Worm (Caenorhabditis elegans) whole organism, L2 larva: Measurements from ENCODE around the gene ptr-18.

ENCODE experiments used
- dmd-4 ChIP-seq: sonication (generic microtip); optimal IDR thresholded peaks from 2 replicates; lab custom pipeline; 2017; ENCODE audit warnings: missing biosample characterization, missing genetic modification characterization
- lin-39 ChIP-seq: fragments of 150-350 bp; optimal IDR thresholded peaks from 2 replicates; lab custom pipeline; 2014; ENCODE audit warnings: missing biosample characterization, missing genetic modification reagents, missing genetic modification characterization
- nhr-21 ChIP-seq: fragments of 150-350 bp; optimal IDR thresholded peaks from 2 replicates; lab custom pipeline; 2014; ENCODE audit warnings: missing biosample characterization, missing genetic modification characterization
- sem-4 ChIP-seq: fragments of 150-350 bp; optimal IDR thresholded peaks from 2 replicates; lab custom pipeline; 2014; ENCODE audit warnings: missing biosample characterization, missing genetic modification reagents, missing genetic modification characterization
- skn-1 ChIP-seq: sonication (generic microtip); optimal IDR thresholded peaks from 2 replicates; lab custom pipeline; 2017; ENCODE audit warnings: missing biosample characterization, missing genetic modification characterization
- snpc-4 ChIP-seq: fragments of 150-350 bp; optimal IDR thresholded peaks from 2 replicates; lab custom pipeline; 2014; ENCODE audit warnings: missing biosample characterization, missing genetic modification characterization

DNA sequence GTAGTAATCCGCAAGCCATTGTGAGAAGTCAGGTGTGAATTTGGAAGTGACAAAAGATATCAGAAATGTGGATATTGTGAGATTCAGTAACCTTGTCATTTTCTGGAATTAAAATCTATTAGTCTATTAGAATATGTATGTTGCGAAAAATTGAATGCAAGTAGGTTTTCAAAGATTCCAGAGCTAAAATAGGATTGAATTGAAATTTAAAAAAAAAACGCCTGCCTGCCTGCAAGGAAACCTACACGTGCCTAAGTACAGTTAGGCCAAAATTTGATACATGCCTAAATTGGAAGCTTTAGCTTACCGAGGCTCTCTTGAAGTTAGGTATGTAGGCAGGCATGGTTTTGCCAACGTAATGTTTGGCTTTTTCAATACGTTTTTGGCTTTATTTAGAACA lies 30.1 kb upstream of the ptr-18 start, which contains the start of gene lips-9:
- no peak for TF ChIP-seq skn-1 (tag; lab: Kevin White, UChicago)
- no peak for TF ChIP-seq nhr-21 (tag; lab: Kevin White, UChicago)
- no peak for TF ChIP-seq sem-4 (tag; lab: Kevin White, UChicago)
- TF ChIP-seq dmd-4 (tag; lab: Kevin White, UChicago) = no peak
- no peak for TF ChIP-seq snpc-4
- TF ChIP-seq lin-39 (tag; lab: Kevin White, UChicago) = no peak
